Worm (Caenorhabditis elegans) whole organism, L4 larva: ENCODE measurements around the gene glb-5.

ENCODE experiments used
- D1046.2 ChIP-seq: fragments of 200-800 bp; sonication (Bioruptor generic); IDR thresholded peaks from 2 replicates; pipeline ENCODE4 v1.3.6; 2022; ENCODE audit warnings: missing genetic modification characterization, missing compliant biosample characterization
- F10B5.3 ChIP-seq: sonication (generic microtip); optimal IDR thresholded peaks from 2 replicates; lab custom pipeline; 2016; ENCODE audit warnings: mild to moderate bottlenecking, missing genetic modification characterization, missing compliant biosample characterization
- F44E2.7 ChIP-seq: fragments of 200-800 bp; sonication (Bioruptor generic); IDR thresholded peaks from 2 replicates; pipeline ENCODE4 v2.1.2; 2022; ENCODE audit warnings: missing genetic modification characterization, missing compliant biosample characterization
- F49E8.2 ChIP-seq: sonication (generic microtip); optimal IDR thresholded peaks from 2 replicates; lab custom pipeline; 2016; ENCODE audit warnings: missing compliant biosample characterization, mild to moderate bottlenecking, missing genetic modification characterization, borderline replicate concordance
- T20F7.1 ChIP-seq: fragments of 200-800 bp; sonication (Bioruptor generic); optimal IDR thresholded peaks from 2 replicates; lab custom pipeline; 2018; ENCODE audit warnings: mild to moderate bottlenecking, missing genetic modification characterization, missing compliant biosample characterization
- aly-2 ChIP-seq: sonication (generic microtip); optimal IDR thresholded peaks from 2 replicates; lab custom pipeline; 2018; ENCODE audit warnings: missing biosample characterization, missing genetic modification characterization
- ama-1 ChIP-seq: fragments of 150-350 bp; optimal IDR thresholded peaks from 2 replicates; lab custom pipeline; 2014; ENCODE audit warnings: inconsistent platforms, mixed read lengths
- arid-1 ChIP-seq: fragments of 200-800 bp; sonication (Bioruptor generic); conservative IDR thresholded peaks from 2 replicates; pipeline ENCODE4 v1.3.6; 2022; ENCODE audit warnings: missing genetic modification reagents, missing genetic modification characterization, missing compliant biosample characterization
- attf-4 ChIP-seq: sonication (generic microtip); optimal IDR thresholded peaks from 3 replicates; lab custom pipeline; 2017; ENCODE audit warnings: missing biosample characterization, missing genetic modification characterization
- ceh-20 ChIP-seq: fragments of 200-800 bp; sonication (Bioruptor generic); IDR thresholded peaks from 2 replicates; pipeline ENCODE4 v1.3.6; 2022; ENCODE audit warnings: missing genetic modification reagents, missing genetic modification characterization, missing compliant biosample characterization
- daf-16 ChIP-seq, 3 experiments: sonication (generic microtip); optimal IDR thresholded peaks; 2 replicates each; lab custom pipeline; 2016 to 2017; ENCODE audit warnings: missing genetic modification characterization in 3 of 3, missing genetic modification reagents in 3 of 3, mild to moderate bottlenecking in 2 of 3, missing compliant biosample characterization in 2 of 3, missing biosample characterization in 1 of 3, moderate library complexity in 1 of 3
- daf-8 ChIP-seq: fragments of 200-800 bp; sonication (Bioruptor generic); IDR thresholded peaks from 2 replicates; pipeline ENCODE4 v1.3.6; 2022; ENCODE audit warnings: missing genetic modification characterization, missing compliant biosample characterization
- dmd-6 ChIP-seq: fragments of 200-800 bp; sonication (Bioruptor generic); IDR thresholded peaks from 2 replicates; pipeline ENCODE4 v1.3.6; 2022; ENCODE audit warnings: missing genetic modification reagents, missing genetic modification characterization, missing compliant biosample characterization
- dmd-8 ChIP-seq: fragments of 200-800 bp; sonication (Bioruptor generic); IDR thresholded peaks from 2 replicates; pipeline ENCODE4 v1.3.6; 2022; ENCODE audit warnings: missing genetic modification characterization, missing compliant biosample characterization
- dve-1 ChIP-seq: sonication (generic microtip); optimal IDR thresholded peaks from 2 replicates; lab custom pipeline; 2017; ENCODE audit warnings: antibody characterized with exemption, mild to moderate bottlenecking, missing genetic modification characterization, missing compliant biosample characterization; ENCODE audit not compliant: insufficient read depth
- egl-27 ChIP-seq: sonication (generic microtip); optimal IDR thresholded peaks from 3 replicates; lab custom pipeline; 2017; ENCODE audit warnings: missing biosample characterization, missing genetic modification reagents, missing genetic modification characterization
- fos-1 ChIP-seq: fragments of 150-350 bp; optimal IDR thresholded peaks from 2 replicates; lab custom pipeline; 2014; ENCODE audit warnings: missing biosample characterization, missing genetic modification characterization
- gei-8 ChIP-seq: fragments of 200-800 bp; sonication (Bioruptor generic); optimal IDR thresholded peaks from 2 replicates; lab custom pipeline; 2018; ENCODE audit warnings: mild to moderate bottlenecking, missing genetic modification characterization, missing compliant biosample characterization
- lin-1 ChIP-seq: fragments of 200-800 bp; sonication (Bioruptor generic); IDR thresholded peaks from 2 replicates; pipeline ENCODE4 v1.3.6; 2022; ENCODE audit warnings: missing genetic modification reagents, missing genetic modification characterization, missing compliant biosample characterization
- lin-29 ChIP-seq: fragments of 200-800 bp; sonication (Bioruptor generic); IDR thresholded peaks from 2 replicates; pipeline ENCODE4 v1.3.6; 2022; ENCODE audit warnings: missing genetic modification reagents, missing genetic modification characterization, missing compliant biosample characterization
- lin-38 ChIP-seq: fragments of 200-800 bp; sonication (Bioruptor generic); IDR thresholded peaks from 2 replicates; pipeline ENCODE4 v1.3.6; 2022; ENCODE audit warnings: missing genetic modification reagents, missing genetic modification characterization, missing compliant biosample characterization
- lir-3 ChIP-seq: sonication (generic microtip); optimal IDR thresholded peaks from 2 replicates; lab custom pipeline; 2016; ENCODE audit warnings: mild to moderate bottlenecking, missing genetic modification characterization, missing compliant biosample characterization
- lsy-2 ChIP-seq, 2 experiments: fragments of 150-350 bp in 1 of 2; sonication (generic microtip) in 1 of 2; optimal IDR thresholded peaks; 2 replicates each; lab custom pipeline; 2014 to 2017; ENCODE audit warnings: missing biosample characterization in 2 of 2, missing genetic modification characterization in 2 of 2
- madf-9 ChIP-seq: fragments of 200-800 bp; sonication (Bioruptor generic); conservative IDR thresholded peaks from 2 replicates; pipeline ENCODE4 v1.3.6; 2022; ENCODE audit warnings: missing genetic modification reagents, missing genetic modification characterization, missing compliant biosample characterization
- mdl-1 ChIP-seq, 2 experiments: fragments of 150-350 bp in 1 of 2; sonication (generic microtip) in 1 of 2; optimal IDR thresholded peaks; 2 replicates each; lab custom pipeline; 2014 to 2017; ENCODE audit warnings: missing biosample characterization in 2 of 2, missing genetic modification characterization in 2 of 2
- mxl-3 ChIP-seq: fragments of 200-800 bp; sonication (Bioruptor generic); optimal IDR thresholded peaks from 2 replicates; lab custom pipeline; 2018; ENCODE audit warnings: mild to moderate bottlenecking, missing genetic modification characterization, missing compliant biosample characterization
- nhr-102 ChIP-seq: sonication (generic microtip); optimal IDR thresholded peaks from 2 replicates; lab custom pipeline; 2016; ENCODE audit warnings: mild to moderate bottlenecking, missing genetic modification characterization, moderate library complexity, missing compliant biosample characterization
- nhr-11 ChIP-seq: fragments of 150-350 bp; optimal IDR thresholded peaks from 2 replicates; lab custom pipeline; 2014; ENCODE audit warnings: missing biosample characterization, missing genetic modification characterization
- nhr-111 ChIP-seq: fragments of 200-800 bp; sonication (Bioruptor generic); optimal IDR thresholded peaks from 2 replicates; lab custom pipeline; 2018; ENCODE audit warnings: mild to moderate bottlenecking, missing genetic modification characterization, missing compliant biosample characterization
- nhr-28 ChIP-seq: fragments of 150-350 bp; optimal IDR thresholded peaks from 2 replicates; lab custom pipeline; 2014; ENCODE audit warnings: missing biosample characterization, missing genetic modification characterization
- nhr-76 ChIP-seq: fragments of 150-350 bp; optimal IDR thresholded peaks from 2 replicates; lab custom pipeline; 2014; ENCODE audit warnings: missing biosample characterization, missing genetic modification characterization
- nhr-77 ChIP-seq: fragments of 150-350 bp; optimal IDR thresholded peaks from 2 replicates; lab custom pipeline; 2014; ENCODE audit warnings: missing biosample characterization, missing genetic modification characterization
- pqm-1 ChIP-seq: sonication (generic microtip); optimal IDR thresholded peaks from 2 replicates; lab custom pipeline; 2017; ENCODE audit warnings: missing biosample characterization, missing genetic modification characterization
- rbr-2 ChIP-seq: sonication (generic microtip); optimal IDR thresholded peaks from 2 replicates; lab custom pipeline; 2016; ENCODE audit warnings: missing genotype, missing genetic modification characterization, missing compliant biosample characterization
- skn-1 ChIP-seq: fragments of 150-350 bp; optimal IDR thresholded peaks from 2 replicates; lab custom pipeline; 2014; ENCODE audit warnings: missing biosample characterization, missing genetic modification characterization
- snpc-4 ChIP-seq: fragments of 150-350 bp; optimal IDR thresholded peaks from 2 replicates; lab custom pipeline; 2014; ENCODE audit warnings: missing biosample characterization, missing genetic modification characterization
- spr-3 ChIP-seq: fragments of 200-800 bp; sonication (Bioruptor generic); optimal IDR thresholded peaks from 2 replicates; lab custom pipeline; 2018; ENCODE audit warnings: mild to moderate bottlenecking, missing genetic modification characterization, missing compliant biosample characterization
- unc-62 ChIP-seq, 3 experiments: fragments of 150-350 bp in 1 of 3; sonication (generic microtip); optimal IDR thresholded peaks in 2 of 3; peaks in 1 of 3; 1 replicate in 1 of 3; 2 replicates in 2 of 3; lab custom pipeline; 2014 to 2017; ENCODE audit warnings: missing biosample characterization in 3 of 3, missing genetic modification characterization in 3 of 3, missing genetic modification reagents in 3 of 3, missing genotype in 1 of 3
- zag-1 ChIP-seq: fragments of 150-350 bp; optimal IDR thresholded peaks from 2 replicates; lab custom pipeline; 2014; ENCODE audit warnings: missing biosample characterization, missing genetic modification characterization
- zip-11 ChIP-seq: fragments of 200-800 bp; sonication (Bioruptor generic); IDR thresholded peaks from 2 replicates; pipeline ENCODE4 v1.3.6; 2022; ENCODE audit warnings: missing genetic modification characterization, missing compliant biosample characterization
- zip-2 ChIP-seq: fragments of 150-350 bp; optimal IDR thresholded peaks from 2 replicates; lab custom pipeline; 2014; ENCODE audit warnings: missing biosample characterization, missing genetic modification characterization

Gene glb-5

DNA sequence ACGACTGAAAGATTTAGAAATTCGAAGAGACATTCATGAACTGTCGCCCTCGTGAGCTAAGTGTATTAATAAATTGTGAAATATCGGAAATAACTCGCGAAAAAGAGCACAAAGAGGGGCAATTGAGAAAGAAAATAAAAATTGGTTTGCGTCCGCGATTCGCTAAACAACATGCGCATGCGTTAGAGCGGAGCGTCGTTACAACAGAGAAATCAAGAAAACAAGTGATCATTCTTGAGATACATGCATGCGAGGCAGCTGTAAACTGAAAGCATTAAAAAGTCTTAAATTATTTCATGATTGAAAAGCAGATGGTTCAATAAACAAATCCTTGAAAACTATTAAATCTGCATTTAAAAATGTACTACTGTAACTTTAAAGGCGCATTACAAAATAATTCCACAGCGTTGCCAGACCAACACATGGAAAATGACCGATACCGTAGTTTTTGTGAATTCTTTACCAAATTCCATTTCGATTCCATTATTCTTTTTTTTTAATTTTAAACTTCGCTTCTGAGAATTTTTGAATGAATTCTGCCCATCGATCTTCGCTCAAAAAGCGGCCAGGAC, 22.4 kb upstream of the glb-5 start, which contains the start of the genes cox-16 and syp-2 (continued):
- TF ChIP-seq aly-2 (no peak), dmd-6 (GFP tag; lab: Robert Waterston, UW) (no peak), mxl-3 (GFP tag; lab: Kevin White, UChicago) (no peak)
- TF ChIP-seq, all 104 proteins: peak for 7

DNA sequence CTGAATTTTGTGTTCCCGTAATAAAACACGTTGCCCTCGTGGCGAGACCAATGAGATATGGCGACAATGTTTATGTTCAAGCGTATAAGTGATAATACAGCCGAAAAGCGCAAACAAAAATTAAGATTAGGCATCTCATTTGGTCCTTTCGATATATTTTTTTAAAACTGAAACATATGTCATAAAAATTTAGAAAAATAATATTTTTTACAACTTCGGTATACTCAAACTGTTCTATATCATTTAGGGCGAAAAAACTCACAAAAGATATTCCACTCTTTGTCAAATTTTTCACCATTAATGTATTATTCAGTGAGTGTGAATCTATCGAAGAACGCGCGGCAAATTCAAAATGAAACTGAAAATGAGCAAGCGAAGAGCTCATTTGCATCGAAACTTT, 20.2 kb upstream of the glb-5 start, which contains the start of gene cft-1:
Gene cft-1 (plus strand): TSS at position 301 of the 400 bp plus-strand sequence.
- TF ChIP-seq lin-29: no peak
- no peak for TF ChIP-seq F10B5.3 (tag; lab: Kevin White, UChicago)

DNA sequence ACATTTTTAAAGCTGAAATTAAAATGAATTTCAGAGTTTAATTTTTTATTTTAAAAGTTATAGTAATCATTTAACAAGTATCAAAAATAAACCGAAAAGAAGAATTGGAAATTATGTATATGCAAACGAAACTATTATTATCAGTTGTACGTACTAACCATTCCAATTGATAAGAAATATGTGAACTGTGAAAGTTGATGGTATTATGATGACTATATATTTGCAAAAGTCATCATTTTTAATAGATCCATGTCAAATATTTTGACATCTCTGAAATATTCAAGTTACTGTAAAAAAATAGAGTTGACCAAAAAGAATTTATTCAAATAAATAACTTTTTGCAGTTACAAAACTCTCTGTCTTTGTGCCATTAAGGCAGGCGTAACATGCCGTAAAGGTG, 10.6 kb upstream of the glb-5 start, which contains the start of gene ugt-48:
Gene ugt-48 (minus strand): TSS at position 12 of the 400 bp plus-strand sequence.
- peak; percentile 24 for TF ChIP-seq nhr-28 (tag; lab: Kevin White, UChicago)
- peak; percentile 40 for TF ChIP-seq pqm-1
- TF ChIP-seq ceh-20 (GFP tag; lab: Robert Waterston, UW): no peak

DNA sequence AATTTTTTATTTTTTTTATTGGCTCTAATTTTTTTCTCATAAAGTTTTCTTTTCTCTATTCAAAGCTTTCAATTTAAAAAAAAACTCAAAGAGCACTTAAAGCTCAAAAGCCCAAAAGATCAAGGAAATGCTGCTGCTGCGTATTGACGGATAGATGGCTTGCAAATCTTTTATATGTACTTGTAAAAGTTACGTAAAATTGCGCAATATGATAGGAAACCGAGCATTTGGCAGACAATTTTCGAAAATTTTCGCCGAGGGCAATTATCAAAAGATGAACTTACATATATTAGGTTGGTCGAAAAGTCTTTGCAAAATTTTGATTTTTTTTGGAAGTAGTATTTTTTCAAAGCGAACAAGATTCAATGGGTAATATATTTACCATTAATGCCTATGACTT, 10.2 kb upstream of the glb-5 start:
- TF ChIP-seq zip-11 (GFP tag; lab: Robert Waterston, UW): no peak
- no peak for TF ChIP-seq daf-16 (GFP tag; optimal IDR thresholded peaks at IDR 0.05; lab: Kevin White, UChicago)
- TF ChIP-seq daf-16 (tag; optimal IDR thresholded peaks at IDR 0.05; lab: Kevin White, UChicago): no peak
- TF ChIP-seq zip-2 (tag; lab: Kevin White, UChicago): peak; percentile 89
- TF ChIP-seq aly-2: no peak
- TF ChIP-seq ceh-20 (GFP tag; lab: Robert Waterston, UW): no peak

DNA sequence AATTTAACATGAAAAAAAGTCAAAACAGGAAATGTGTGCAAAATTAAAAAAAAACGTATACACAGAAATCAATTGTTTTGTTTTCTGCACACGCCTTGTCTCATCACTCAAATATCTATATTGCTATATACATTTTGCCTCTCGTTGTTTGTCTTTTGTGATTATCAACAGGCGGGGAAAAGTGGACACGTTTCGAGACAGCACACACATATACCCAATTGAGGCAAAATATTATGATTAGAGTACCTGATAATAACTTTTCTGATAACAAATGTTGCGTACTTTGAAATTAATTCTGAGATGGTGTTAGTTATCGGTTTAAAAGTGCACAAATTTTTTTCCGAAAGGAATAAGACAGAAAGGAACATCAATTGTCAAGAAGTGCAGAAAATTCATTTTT, 1.2 kb downstream of the glb-5 start:
- TF ChIP-seq zip-11 (GFP tag; lab: Robert Waterston, UW) (no peak), zag-1 (no peak), madf-9 (no peak), skn-1 (tag; lab: Kevin White, UChicago) (no peak), nhr-77 (tag; lab: Kevin White, UChicago) (peak; percentile 63), egl-27 (tag; lab: Kevin White, UChicago) (no peak), lsy-2 (tag; optimal IDR thresholded peaks at IDR 0.05; lab: Kevin White, UChicago) (peak in 1 of 2 experiments; percentile 31), daf-16 (GFP tag; optimal IDR thresholded peaks at IDR 0.05; lab: Kevin White, UChicago) (no peak), daf-16 (tag; optimal IDR thresholded peaks at IDR 0.05; lab: Kevin White, UChicago) (peak; percentile 99), pqm-1 (peak; percentile 96), nhr-11 (no peak), unc-62 (GFP tag; optimal IDR thresholded peaks at IDR 0.05 in 1 of 2; lab: Kevin White, UChicago) (peak in 1 of 2 experiments; percentile 28), unc-62 (tag; optimal IDR thresholded peaks at IDR 0.05; lab: Kevin White, UChicago) (no peak), lin-38 (GFP tag; lab: Robert Waterston, UW) (no peak), F44E2.7 (no peak), T20F7.1 (GFP tag; lab: Kevin White, UChicago) (no peak), mdl-1 (tag; optimal IDR thresholded peaks at IDR 0.05; lab: Kevin White, UChicago) (peak in 1 of 2 experiments; percentile 16), ama-1 (lab: Kevin White, UChicago) (no peak), dve-1 (tag; lab: Kevin White, UChicago) (peak; percentile 88), mxl-3 (GFP tag; lab: Kevin White, UChicago) (no peak), spr-3 (GFP tag; lab: Kevin White, UChicago) (no peak), nhr-111 (GFP tag; lab: Kevin White, UChicago) (no peak), lir-3 (tag; lab: Kevin White, UChicago) (no peak), F10B5.3 (tag; lab: Kevin White, UChicago) (no peak), fos-1 (tag; lab: Kevin White, UChicago) (no peak), D1046.2 (GFP tag; lab: Robert Waterston, UW) (no peak), lin-1 (0 out of 2 replicates have a peak, but pooled peaks have one; percentile 41), dmd-8 (GFP tag; lab: Robert Waterston, UW) (no peak), arid-1 (GFP tag; lab: Robert Waterston, UW) (no peak), snpc-4 (tag; lab: Kevin White, UChicago) (no peak), nhr-102 (tag; lab: Kevin White, UChicago) (peak; percentile 14), attf-4 (tag; lab: Kevin White, UChicago) (no peak), daf-8 (GFP tag; lab: Robert Waterston, UW) (no peak), rbr-2 (tag; lab: Kevin White, UChicago) (no peak), nhr-76 (tag; lab: Kevin White, UChicago) (no peak), gei-8 (GFP tag; lab: Kevin White, UChicago) (no peak), F49E8.2 (tag; lab: Kevin White, UChicago) (no peak)
